Worm (Caenorhabditis elegans): ENCODE data around the gene sre-4.

Gene sre-4

ce11 chrIV:9790708-9791107, 6.1 kb upstream of the sre-4 start:
- TF ChIP-seq daf-8 (GFP tag; IDR thresholded peaks at IDR 0.05) = no peak
- no peak for TF ChIP-seq daf-12 (tag; optimal IDR thresholded peaks at IDR 0.05)
- peak in 1 of 2 experiments; percentile 91 for TF ChIP-seq unc-62 (GFP tag; optimal IDR thresholded peaks at IDR 0.05 in 1 of 2)
- no peak for TF ChIP-seq unc-62 (tag; optimal IDR thresholded peaks at IDR 0.05)
- TF ChIP-seq nhr-25 (tag; optimal IDR thresholded peaks at IDR 0.05; ENCODE audit: borderline replicate concordance, insufficient read depth) = no peak
- no peak for TF ChIP-seq ama-1 (optimal IDR thresholded peaks at IDR 0.05)
- TF ChIP-seq spr-3 (GFP tag; optimal IDR thresholded peaks at IDR 0.05) = no peak
- no peak for TF ChIP-seq gei-8 (GFP tag; optimal IDR thresholded peaks at IDR 0.05)
- peak; percentile 50 for TF ChIP-seq nhr-28 (tag; optimal IDR thresholded peaks at IDR 0.05)
- no peak for TF ChIP-seq ceh-20 (GFP tag; IDR thresholded peaks at IDR 0.05)
- TF ChIP-seq nhr-10 (tag; optimal IDR thresholded peaks at IDR 0.05) = no peak
- no peak for TF ChIP-seq lin-13 (GFP tag; optimal IDR thresholded peaks at IDR 0.05)
- TF ChIP-seq aha-1 (tag) = no peak
- TF ChIP-seq daf-19 (GFP tag; conservative IDR thresholded peaks at IDR 0.05) = no peak

- TF ChIP-seq zip-2 (tag; optimal IDR thresholded peaks at IDR 0.05) (no peak), aly-2 (tag; optimal IDR thresholded peaks at IDR 0.05) (no peak), jun-1 (tag; optimal IDR thresholded peaks at IDR 0.05) (no peak), F26F4.8 (GFP tag; conservative IDR thresholded peaks at IDR 0.05) (no peak), ztf-7 (tag; optimal IDR thresholded peaks at IDR 0.05) (no peak), mes-2 (tag; optimal IDR thresholded peaks at IDR 0.05; ENCODE audit: poor library complexity, severe bottlenecking) (no peak), ces-1 (GFP tag; optimal IDR thresholded peaks at IDR 0.05) (no peak), dmd-9 (GFP tag; IDR thresholded peaks at IDR 0.05) (no peak), fkh-10 (GFP tag; optimal IDR thresholded peaks at IDR 0.05) (no peak), nhr-6 (tag; optimal IDR thresholded peaks at IDR 0.05) (no peak), attf-4 (tag; optimal IDR thresholded peaks at IDR 0.05) (no peak), dmd-8 (GFP tag; IDR thresholded peaks at IDR 0.05) (no peak), nhr-102 (tag; optimal IDR thresholded peaks at IDR 0.05) (no peak), duxl-1 (tag; optimal IDR thresholded peaks at IDR 0.05; ENCODE audit: poor library complexity) (no peak), lin-38 (GFP tag; IDR thresholded peaks at IDR 0.05) (no peak), zag-1 (tag; optimal IDR thresholded peaks at IDR 0.05) (no peak), ceh-82 (tag; optimal IDR thresholded peaks at IDR 0.05) (no peak), unc-39 (tag; optimal IDR thresholded peaks at IDR 0.05) (no peak), nhr-11 (tag; optimal IDR thresholded peaks at IDR 0.05) (no peak), zfp-2 (tag; optimal IDR thresholded peaks at IDR 0.05) (no peak)
Observed at ce11 chrIV:9789496-9789895, 4.9 kb upstream of the sre-4 start, which contains the start of gene T13F2.4. TSS of gene T13F2.4 (plus strand) at chrIV:9789796.

- TF ChIP-seq vab-7 (GFP tag; IDR thresholded peaks at IDR 0.05) (0 out of 2 replicates have a peak, but pooled peaks have one; percentile 22), Y105C5A.15 (GFP tag; IDR thresholded peaks at IDR 0.05) (no peak), lin-38 (GFP tag; IDR thresholded peaks at IDR 0.05) (peak; percentile 75), Y48G9A.11 (GFP tag; IDR thresholded peaks at IDR 0.05) (peak; percentile 79; the same call in 1 of the 2 replicates), arid-1 (GFP tag; conservative IDR thresholded peaks at IDR 0.05) (peak; percentile 42; the same call in 1 of the 2 replicates), egl-27 (tag; optimal IDR thresholded peaks at IDR 0.05) (no peak), unc-39 (tag; optimal IDR thresholded peaks at IDR 0.05) (no peak), saeg-2 (GFP tag; IDR thresholded peaks at IDR 0.05) (no peak), set-16 (GFP tag; IDR thresholded peaks at IDR 0.05) (no peak), gei-8 (GFP tag; optimal IDR thresholded peaks at IDR 0.05) (no peak), dmd-6 (GFP tag; IDR thresholded peaks at IDR 0.05) (no peak), lsy-2 (tag; optimal IDR thresholded peaks at IDR 0.05) (peak in 1 of 2 experiments; percentile 77), D1046.2 (GFP tag; IDR thresholded peaks at IDR 0.05) (no peak), ZK546.5 (tag; optimal IDR thresholded peaks at IDR 0.05) (no peak), nhr-42 (GFP tag; IDR thresholded peaks at IDR 0.05) (no peak), ceh-44 (GFP tag; IDR thresholded peaks at IDR 0.05) (0 out of 2 replicates have a peak, but pooled peaks have one; percentile 35), ceh-32 (tag; optimal IDR thresholded peaks at IDR 0.05; ENCODE audit: poor library complexity) (no peak), zip-11 (GFP tag; IDR thresholded peaks at IDR 0.05) (no peak), snpc-1.2 (GFP tag; IDR thresholded peaks at IDR 0.05) (peak; percentile 81), mdt-29 (GFP tag; IDR thresholded peaks at IDR 0.05) (no peak), nhr-28 (tag; optimal IDR thresholded peaks at IDR 0.05) (no peak), unc-130 (GFP tag; optimal IDR thresholded peaks at IDR 0.05) (peak; percentile 86)
Observed at ce11 chrIV:9778016-9778415, 6.6 kb downstream of the sre-4 start, which contains the start of gene T13F2.6. TSS of gene T13F2.6 (plus strand) at chrIV:9778321.
